Fruit fly (Drosophila melanogaster) whole organism, pupa: ENCODE data around the gene Acp98AB.

ENCODE experiments used
- CG10348 ChIP-seq: fragments of 200-800 bp; sonication (Bioruptor generic); IDR thresholded peaks from 2 replicates; pipeline ENCODE4 v1.3.6; 2022; ENCODE audit warnings: missing biosample characterization, missing genetic modification characterization
- CG15710 ChIP-seq: fragments of 200-800 bp; sonication (Bioruptor generic); optimal IDR thresholded peaks from 2 replicates; lab custom pipeline; 2018; ENCODE audit warnings: missing biosample characterization, mild to moderate bottlenecking, missing genetic modification characterization, moderate library complexity
- CG17806 ChIP-seq: fragments of 200-800 bp; sonication (Bioruptor generic); optimal IDR thresholded peaks from 2 replicates; lab custom pipeline; 2018; ENCODE audit warnings: missing biosample characterization, mild to moderate bottlenecking, missing genetic modification characterization, moderate library complexity
- CG32121 ChIP-seq: fragments of 200-800 bp; sonication (Bioruptor generic); IDR thresholded peaks from 2 replicates; pipeline ENCODE4 v1.3.6; 2022; ENCODE audit warnings: missing biosample characterization, missing genetic modification characterization
- CG8301 ChIP-seq: fragments of 200-800 bp; sonication (Bioruptor generic); optimal IDR thresholded peaks from 2 replicates; lab custom pipeline; 2018; ENCODE audit warnings: missing biosample characterization, mild to moderate bottlenecking, missing genetic modification characterization
- CG9948 ChIP-seq: fragments of 200-800 bp; sonication (Bioruptor generic); optimal IDR thresholded peaks from 2 replicates; lab custom pipeline; 2018; ENCODE audit warnings: missing biosample characterization, mild to moderate bottlenecking, missing genetic modification characterization, moderate library complexity
- D1 ChIP-seq: fragments of 200-800 bp; sonication (Bioruptor generic); optimal IDR thresholded peaks from 2 replicates; lab custom pipeline; 2018; ENCODE audit warnings: missing biosample characterization, mild to moderate bottlenecking, missing genetic modification characterization, moderate library complexity
- EcR ChIP-seq: fragments of 200-800 bp; sonication (Bioruptor generic); optimal IDR thresholded peaks from 3 replicates; lab custom pipeline; 2019; ENCODE audit warnings: missing biosample characterization, missing genetic modification characterization, mild to moderate bottlenecking, moderate library complexity, missing genetic modification reagents
- Pif1B ChIP-seq: fragments of 200-800 bp; sonication (Bioruptor generic); optimal IDR thresholded peaks from 3 replicates; lab custom pipeline; 2016; ENCODE audit warnings: missing biosample characterization, missing genetic modification characterization
- fd96Ca ChIP-seq: fragments of 200-800 bp; sonication (Bioruptor generic); IDR thresholded peaks from 3 replicates; pipeline ENCODE4 v1.3.6; 2022; ENCODE audit warnings: missing biosample characterization, missing genetic modification characterization
- rn ChIP-seq: fragments of 200-800 bp; sonication (Bioruptor generic); IDR thresholded peaks from 2 replicates; pipeline ENCODE4 v1.3.6; 2022; ENCODE audit warnings: missing biosample characterization, missing genetic modification characterization

- TF ChIP-seq CG15710 (tag; lab: Kevin White, UChicago) (no peak), fd96Ca (GFP tag; lab: Robert Waterston, UW) (no peak), rn (GFP tag; lab: Robert Waterston, UW) (no peak), D1 (no peak), Pif1B (GFP tag; lab: Kevin White, UChicago) (no peak), CG8301 (tag; lab: Kevin White, UChicago) (no peak), CG9948 (tag; lab: Kevin White, UChicago) (no peak), CG10348 (no peak), CG17806 (tag; lab: Kevin White, UChicago) (no peak), CG32121 (GFP tag; lab: Robert Waterston, UW) (no peak), EcR (GFP tag; lab: Kevin White, UChicago) (no peak)
Measured at dm6 chr3R:27647817-27648216, 46.9 kb upstream of the Acp98AB start.
